Worm (Caenorhabditis elegans) whole organism, dauer: ENCODE results near the gene K01B6.3.

Source experiments
- unc-62 ChIP-seq: sonication (generic microtip); optimal IDR thresholded peaks from 2 replicates; lab custom pipeline; 2017; ENCODE audit warnings: missing biosample characterization, missing genetic modification reagents, missing genetic modification characterization

Gene K01B6.3

DNA sequence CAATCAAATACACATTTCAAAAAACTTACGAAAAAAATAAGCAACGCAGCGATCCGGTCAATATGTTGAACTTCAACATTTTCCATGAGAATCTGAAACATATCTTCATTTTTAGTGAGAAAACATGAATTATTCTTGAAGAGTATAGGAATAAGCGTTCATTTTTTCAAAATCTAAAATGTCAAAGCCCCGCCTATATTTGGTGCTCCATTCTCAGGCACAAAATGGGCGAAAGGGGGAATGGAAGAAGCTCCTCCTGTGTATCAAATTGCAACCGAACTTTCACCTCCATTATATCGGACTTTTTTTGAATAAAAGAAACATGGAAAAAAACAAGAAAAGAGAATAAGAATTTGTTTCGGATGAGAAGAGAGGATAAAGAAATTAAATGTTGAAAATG lies 6.6 kb downstream of the K01B6.3 start, which contains the start of gene srx-45:
Gene srx-45 (minus strand): TSS at position 101 of the 400 bp plus-strand sequence.
- TF ChIP-seq unc-62 (GFP tag; lab: Kevin White, UChicago): no peak

DNA sequence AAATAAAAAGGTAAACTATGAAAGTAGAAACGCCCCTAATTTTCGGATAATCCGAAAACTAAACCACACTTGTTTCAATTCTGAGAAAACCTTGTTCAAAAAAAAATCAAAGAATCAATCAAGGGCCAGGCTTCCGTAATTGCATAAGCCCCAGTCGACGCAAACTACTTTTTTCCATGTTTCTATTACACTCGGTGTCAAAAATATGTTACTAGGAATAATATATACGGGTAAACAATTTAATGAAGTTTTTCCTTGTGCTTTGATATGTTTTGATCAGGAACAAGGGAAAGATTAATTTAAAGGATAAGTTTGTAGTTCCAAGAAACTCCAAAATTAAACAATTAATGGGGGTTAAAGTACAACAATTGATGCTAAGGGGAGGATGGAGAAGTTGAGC lies 9.8 kb downstream of the K01B6.3 start:
- no peak for TF ChIP-seq unc-62 (GFP tag; lab: Kevin White, UChicago)

DNA sequence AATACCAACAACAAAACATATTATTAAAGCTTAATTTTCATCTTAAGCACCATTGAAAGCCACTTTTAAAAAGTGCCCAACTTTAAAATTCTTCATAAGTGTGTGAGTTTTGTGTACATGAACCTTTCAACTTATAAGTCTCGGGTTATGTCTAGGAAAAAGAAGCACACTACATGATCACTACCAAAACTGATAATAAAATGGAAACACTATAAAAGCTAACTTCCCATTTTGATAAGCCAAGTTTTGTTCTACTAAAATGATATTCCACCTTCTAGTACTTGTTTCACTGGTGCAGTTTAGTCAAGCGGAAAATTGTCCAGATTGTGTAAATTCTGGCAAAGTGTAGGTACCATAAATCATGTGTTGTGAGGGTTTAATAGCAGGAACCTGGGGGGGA lies 14.5 kb downstream of the K01B6.3 start, which contains the start of gene C40H1.8:
Gene C40H1.8 (plus strand): TSS at position 242 of the 400 bp plus-strand sequence.
- no peak for TF ChIP-seq unc-62 (GFP tag; lab: Kevin White, UChicago)

DNA sequence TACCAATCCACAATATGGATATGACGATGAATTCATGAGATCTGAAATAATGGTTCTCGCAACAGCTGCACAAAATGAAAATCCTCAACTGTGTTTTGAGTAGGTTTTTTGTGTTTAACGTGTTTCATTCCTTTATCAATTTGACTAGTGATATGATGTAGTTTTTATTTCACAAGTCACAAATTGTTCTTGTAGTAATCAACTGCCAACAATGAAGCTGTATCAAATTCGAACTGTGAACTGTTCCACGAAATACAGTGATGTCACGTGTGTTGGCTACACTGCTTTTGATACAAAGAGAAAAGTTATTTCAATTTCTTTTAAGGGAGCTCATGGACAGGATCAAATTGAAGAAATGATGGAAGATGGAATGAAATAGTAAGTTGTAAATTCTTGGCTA lies 15.2 kb downstream of the K01B6.3 start:
- TF ChIP-seq unc-62 (GFP tag; lab: Kevin White, UChicago): no peak

DNA sequence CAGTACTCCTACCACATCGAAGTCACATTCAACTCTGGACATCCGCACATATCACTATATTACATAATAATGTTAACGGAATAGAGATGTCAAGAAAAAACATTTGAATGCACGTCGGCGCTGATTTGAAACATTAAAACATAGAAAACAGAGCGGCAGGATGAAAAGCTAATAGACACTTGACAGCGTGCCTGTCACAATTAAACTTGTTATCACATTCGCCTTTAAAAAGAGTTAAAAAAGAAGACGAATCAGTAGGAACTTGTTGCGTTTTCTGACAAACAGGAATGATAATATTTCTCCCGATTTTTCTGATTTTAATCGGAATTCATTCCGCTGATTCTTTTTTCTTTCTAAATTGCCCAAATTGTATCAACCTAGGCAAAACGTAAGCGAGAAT lies 17.6 kb downstream of the K01B6.3 start:
- TF ChIP-seq unc-62 (GFP tag; lab: Kevin White, UChicago): no peak

DNA sequence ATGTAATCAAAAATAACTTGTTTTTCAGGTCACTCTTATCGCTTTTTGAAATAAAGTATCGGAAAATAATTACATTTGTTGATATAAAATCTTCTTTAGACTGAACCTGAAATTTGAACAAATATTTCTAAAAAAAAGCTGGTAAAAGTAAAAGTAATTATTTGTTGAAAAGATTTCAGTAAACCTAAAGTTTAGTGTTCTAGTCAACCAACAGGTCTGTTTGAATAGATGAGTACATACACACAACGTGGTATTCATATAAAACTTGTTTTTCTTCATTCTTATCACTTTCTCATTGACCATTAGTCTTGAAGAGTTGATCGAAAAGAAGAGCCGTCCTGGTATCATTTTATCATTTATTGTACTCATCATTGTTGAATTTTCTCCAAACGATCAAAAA lies 19.6 kb downstream of the K01B6.3 start, which contains the start of gene C40H1.9:
Gene C40H1.9 (plus strand): TSS at position 301 of the 400 bp plus-strand sequence.
- no peak for TF ChIP-seq unc-62 (GFP tag; lab: Kevin White, UChicago)

DNA sequence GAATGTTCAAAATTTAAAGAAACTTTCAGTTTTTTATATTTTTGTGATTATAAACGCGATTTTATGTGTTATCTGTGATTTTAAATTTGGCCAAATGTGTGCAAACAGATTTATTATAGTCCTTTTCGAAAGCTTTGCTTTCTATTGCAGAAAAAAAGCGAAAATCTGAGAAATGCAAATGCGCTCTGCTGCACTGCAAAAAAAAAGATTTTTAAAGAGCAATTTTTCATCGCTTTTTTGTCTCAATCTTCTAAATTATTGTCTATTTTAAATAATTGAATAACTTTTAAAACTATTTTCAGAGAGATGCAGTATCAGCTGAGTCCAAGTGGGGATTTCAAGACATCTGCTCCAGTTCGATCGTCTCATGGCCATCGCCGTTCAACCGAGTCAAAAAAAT lies 22.0 kb downstream of the K01B6.3 start, which contains the start of gene cpb-1:
Gene cpb-1 (plus strand): TSS at position 301 of the 400 bp plus-strand sequence.
- no peak for TF ChIP-seq unc-62 (GFP tag; lab: Kevin White, UChicago)

DNA sequence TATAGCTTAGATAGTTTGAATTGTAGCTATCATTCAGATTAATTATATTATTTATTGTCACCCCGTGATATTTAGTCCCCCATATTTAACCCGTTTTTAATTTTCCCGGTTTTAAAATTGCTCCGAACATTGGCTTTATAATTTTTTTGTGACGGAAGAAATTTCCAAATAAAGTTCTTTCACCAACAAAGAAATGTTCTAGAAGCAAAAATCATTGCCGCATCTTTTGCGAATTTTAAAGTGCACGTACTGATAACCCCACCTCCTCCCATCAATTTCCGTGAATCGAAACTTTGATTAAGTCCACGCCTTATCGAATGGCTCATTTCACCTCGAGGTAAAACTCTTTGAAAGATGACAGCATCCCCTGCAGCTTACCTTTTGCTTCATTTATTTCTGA lies 24.7 kb downstream of the K01B6.3 start, which contains the start of gene C40H1.7:
Gene C40H1.7 (plus strand): TSS at position 301 of the 400 bp plus-strand sequence.
- TF ChIP-seq unc-62 (GFP tag; lab: Kevin White, UChicago): no peak

DNA sequence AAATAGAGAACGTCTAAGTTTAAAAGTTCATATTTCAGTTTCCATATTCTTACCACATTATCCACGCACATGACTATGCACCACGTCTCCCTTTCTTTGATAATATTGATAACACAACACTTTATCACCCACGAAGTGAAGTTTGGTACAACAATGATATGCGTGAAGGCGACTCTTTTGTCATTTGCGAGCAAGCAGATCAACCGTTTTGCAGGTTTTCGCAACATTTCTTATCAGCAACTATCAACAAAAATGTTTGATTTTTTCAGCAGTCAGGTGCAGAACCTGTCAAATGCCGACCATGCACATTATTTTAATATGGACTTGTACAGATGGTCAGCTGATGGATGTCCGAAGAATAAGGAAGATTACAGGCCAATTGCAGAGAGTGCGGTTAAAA lies 26.5 kb downstream of the K01B6.3 start:
- TF ChIP-seq unc-62 (GFP tag; lab: Kevin White, UChicago): no peak

DNA sequence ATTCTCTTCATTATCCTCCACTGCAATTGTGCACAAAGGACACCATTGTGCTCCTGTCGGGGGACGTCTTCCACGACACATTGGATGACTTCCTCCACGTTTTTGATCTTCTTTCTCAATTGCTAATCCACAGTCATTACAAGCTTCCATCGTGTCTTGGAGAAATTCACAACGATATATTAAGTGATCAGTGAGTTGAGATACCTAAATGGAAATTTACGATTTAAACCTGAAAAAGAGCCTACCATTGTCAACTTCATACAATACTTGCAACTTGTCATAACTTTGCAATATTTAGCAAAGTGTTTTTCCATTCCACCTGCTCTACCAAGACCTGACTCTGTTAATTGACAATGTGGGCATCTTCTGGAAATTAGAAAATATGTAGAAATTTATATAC lies 27.9 kb downstream of the K01B6.3 start:
- no peak for TF ChIP-seq unc-62 (GFP tag; lab: Kevin White, UChicago)

DNA sequence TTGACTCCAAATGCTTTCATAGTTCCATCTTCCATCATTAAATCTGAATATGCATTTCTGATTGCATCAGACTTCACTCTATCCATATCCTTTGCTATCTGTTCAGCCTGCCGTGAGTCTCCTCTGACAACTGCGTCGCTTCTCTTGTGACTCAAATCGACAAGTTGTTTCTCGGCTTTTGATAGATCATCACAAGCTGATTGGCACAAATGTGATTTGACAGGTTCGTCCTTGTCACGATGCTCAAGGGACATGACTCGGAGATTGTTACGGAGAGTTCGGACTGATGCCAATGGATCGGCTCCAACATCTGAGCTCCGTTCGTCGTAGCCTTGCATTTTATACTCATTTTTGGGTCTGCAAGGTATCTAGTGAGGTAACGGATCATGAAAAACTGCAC lies 28.7 kb downstream of the K01B6.3 start:
- no peak for TF ChIP-seq unc-62 (GFP tag; lab: Kevin White, UChicago)

DNA sequence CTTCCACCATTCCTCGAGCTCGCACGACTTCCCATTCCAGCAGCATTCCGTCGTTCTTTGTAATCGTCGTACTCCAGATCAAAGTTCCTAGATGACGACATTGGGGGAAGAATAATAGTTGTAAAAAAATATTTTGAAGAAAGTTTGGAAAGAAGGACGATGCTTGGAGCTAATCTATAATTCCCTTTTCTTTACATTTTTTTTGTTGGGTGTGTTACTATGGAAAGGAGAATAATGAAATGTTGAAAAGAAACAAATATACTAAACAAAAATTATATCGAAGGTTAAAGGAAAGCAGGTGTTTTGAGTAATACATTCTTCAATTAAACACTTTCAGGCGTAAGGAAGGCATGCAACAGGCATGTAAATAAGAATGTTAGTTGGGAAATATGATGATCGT lies 29.2 kb downstream of the K01B6.3 start, which contains the start of gene C40H1.3:
Gene C40H1.3 (minus strand): TSS at position 101 of the 400 bp plus-strand sequence.
- no peak for TF ChIP-seq unc-62 (GFP tag; lab: Kevin White, UChicago)

DNA sequence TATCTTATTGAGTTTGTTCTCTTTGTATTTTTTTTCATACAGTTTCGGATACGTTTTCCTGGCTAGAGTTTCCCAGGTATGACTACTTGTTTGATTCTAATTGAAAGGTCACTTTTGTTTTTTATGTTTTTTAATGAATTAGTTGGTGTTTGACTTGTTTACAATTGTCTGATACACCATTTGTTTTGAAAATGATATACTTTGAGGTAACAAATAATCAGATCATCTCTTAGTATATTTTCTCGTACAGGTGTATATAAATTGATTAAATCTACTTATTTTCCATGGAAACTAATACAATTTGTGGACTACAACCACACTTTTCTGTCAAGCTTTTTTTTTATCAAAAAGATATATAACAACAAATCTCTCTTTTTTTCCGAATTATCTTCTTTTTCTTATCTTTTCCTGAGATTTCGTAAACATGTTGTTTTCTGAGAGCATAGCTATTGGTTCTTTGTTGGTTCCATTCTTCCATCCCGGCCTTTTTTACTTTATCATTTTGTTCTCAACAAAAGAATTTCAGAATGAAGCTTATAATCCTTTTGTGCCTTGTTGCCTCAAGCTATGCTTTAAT lies 29.9 kb downstream of the K01B6.3 start, which contains the start of gene ttr-5:
Gene ttr-5 (plus strand): TSS at position 527 of the 577 bp plus-strand sequence.
- no peak for TF ChIP-seq unc-62 (GFP tag; lab: Kevin White, UChicago)

DNA sequence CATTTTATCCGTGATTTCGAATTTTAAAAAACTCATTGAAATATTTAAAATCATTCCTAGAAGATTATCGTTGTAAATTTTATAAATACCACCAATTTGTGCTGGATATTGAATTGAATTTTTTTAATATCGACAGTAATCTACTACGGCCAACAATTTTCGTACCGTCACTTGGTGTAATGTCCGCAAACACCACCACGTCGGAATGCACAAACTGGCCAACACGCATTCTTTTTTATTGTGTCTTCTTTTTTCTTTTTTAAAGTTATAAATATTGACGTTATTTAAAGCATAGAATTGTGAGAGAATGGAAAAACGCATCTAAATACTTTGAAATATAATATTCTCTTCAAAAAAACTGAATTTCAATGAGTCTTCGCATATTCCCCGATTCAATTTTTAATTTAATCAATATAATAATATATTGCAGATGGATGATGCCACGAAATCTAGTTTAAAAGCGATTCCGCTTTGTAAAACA lies 31.1 kb downstream of the K01B6.3 start, which contains the start of gene ufc-1:
Gene ufc-1 (plus strand): TSS at position 431 of the 481 bp plus-strand sequence.
- TF ChIP-seq unc-62 (GFP tag; lab: Kevin White, UChicago): no peak

DNA sequence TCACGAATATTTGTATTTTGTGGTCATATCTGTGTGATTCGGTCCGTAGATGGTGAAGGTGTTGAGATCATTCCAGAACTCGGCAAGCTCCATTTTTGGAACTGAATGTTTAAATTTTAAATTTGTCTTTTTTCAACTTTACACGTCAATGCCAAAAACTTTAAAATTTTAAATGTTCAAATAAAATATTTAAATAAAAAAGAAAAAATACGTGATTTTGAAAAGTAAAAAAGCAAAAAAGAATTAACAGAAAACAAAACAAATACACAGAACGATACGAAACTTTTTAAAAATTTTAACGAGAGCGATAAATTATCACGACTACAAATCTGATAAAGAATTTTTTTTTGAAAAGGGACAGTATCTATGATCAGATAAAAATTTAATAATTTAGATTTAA lies 34.2 kb downstream of the K01B6.3 start, which contains the start of gene elo-4:
Gene elo-4 (minus strand): TSS at position 101 of the 400 bp plus-strand sequence.
- no peak for TF ChIP-seq unc-62 (GFP tag; lab: Kevin White, UChicago)

DNA sequence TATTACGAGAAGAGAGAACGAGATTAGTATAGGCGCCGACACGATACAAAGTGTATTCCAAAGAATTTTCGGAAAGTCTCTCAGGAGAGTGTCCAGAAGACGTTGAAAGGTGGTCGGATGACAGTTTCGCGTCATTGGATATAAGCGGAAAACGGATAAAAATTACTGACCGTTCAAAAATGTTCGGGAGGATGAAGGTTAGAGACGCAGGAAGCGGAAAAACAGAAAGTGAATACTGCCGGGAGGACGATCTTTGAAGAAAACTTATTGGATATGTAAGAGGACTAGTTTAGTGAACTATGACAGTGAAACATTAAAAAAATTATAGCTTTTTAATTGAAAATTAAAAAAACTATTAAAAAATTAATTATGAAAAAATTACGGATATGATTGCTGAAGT lies 35.1 kb downstream of the K01B6.3 start:
- no peak for TF ChIP-seq unc-62 (GFP tag; lab: Kevin White, UChicago)

DNA sequence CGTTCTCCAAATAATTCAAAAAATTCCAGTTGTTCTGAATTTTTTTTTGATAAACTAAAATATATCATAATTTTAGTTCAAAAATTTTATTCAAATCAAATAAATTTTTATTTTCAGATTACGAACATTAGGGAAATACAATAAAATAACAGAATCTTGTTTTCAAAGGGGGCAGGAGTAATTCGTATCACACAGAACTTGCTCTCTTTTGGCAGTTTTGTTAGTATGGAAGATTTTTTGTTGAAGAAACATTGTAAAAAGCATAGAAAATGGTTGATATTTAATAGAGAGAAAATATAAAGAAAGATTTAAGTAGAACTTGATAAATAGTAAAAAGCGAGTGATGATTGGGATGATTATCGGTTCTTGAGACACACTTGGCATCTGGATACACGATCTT lies 36.8 kb downstream of the K01B6.3 start:
- no peak for TF ChIP-seq unc-62 (GFP tag; lab: Kevin White, UChicago)
